Worm (Caenorhabditis elegans): Measurements from ENCODE around the gene vps-16.

Gene vps-16

DNA sequence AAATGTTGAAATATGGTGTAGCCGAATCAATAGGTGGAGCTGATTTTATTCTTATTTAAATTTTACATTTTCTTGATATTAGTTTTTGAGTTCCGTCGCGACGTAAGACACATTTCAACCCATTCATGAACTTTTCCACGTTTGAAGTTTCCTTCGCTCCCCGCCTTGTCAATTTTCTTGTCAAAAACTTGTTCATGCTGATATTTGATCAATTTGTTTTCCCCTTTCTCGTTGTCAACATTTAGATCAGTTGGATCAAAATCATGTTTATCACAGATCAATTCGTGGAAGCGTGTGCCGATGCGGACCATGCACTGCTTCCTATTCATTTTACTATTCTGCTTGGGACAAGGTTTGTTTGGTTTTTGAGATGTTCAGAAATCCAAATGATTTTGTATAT lies 49.9 kb downstream of the vps-16 start, which contains the start of gene chtb-2:
TSS of gene chtb-2 (plus strand) at position 301 of the 400 bp plus-strand sequence.
- TF ChIP-seq scrt-1 (GFP tag; IDR thresholded peaks at IDR 0.05), result no peak

Measured in whole organism, early embryonic.